Fruit fly (Drosophila melanogaster) whole organism, embryonic: ENCODE data around the gene SdicB.

Source experiments
- Abd-B ChIP-seq: fragments of 200-800 bp; sonication (Bioruptor generic); optimal IDR thresholded peaks from 2 replicates; lab custom pipeline; 2018; ENCODE audit warnings: missing biosample characterization, mild to moderate bottlenecking, missing genetic modification characterization, moderate library complexity
- Ada2b ChIP-seq: fragments of 200-800 bp; sonication (Bioruptor generic); IDR thresholded peaks from 2 replicates; pipeline ENCODE4 v1.3.6; 2022; ENCODE audit warnings: missing biosample characterization, missing genetic modification characterization
- Bgb ChIP-seq: fragments of 200-800 bp; sonication (Bioruptor generic); IDR thresholded peaks from 2 replicates; pipeline ENCODE4 v1.3.6; 2022; ENCODE audit warnings: missing biosample characterization, missing genetic modification characterization; ENCODE audit not compliant: partially characterized antibody
- CG12071 ChIP-seq: fragments of 200-800 bp; sonication (Bioruptor generic); optimal IDR thresholded peaks from 3 replicates; lab custom pipeline; 2018; ENCODE audit warnings: missing biosample characterization, mild to moderate bottlenecking, missing genetic modification characterization
- CG15514 ChIP-seq: fragments of 200-800 bp; sonication (Bioruptor generic); optimal IDR thresholded peaks from 3 replicates; lab custom pipeline; 2017; ENCODE audit warnings: missing biosample characterization, missing genetic modification characterization, mild to moderate bottlenecking, moderate library complexity, missing genetic modification reagents
- CG1603 ChIP-seq: fragments of 200-800 bp; sonication (Bioruptor generic); optimal IDR thresholded peaks from 2 replicates; lab custom pipeline; 2019; ENCODE audit warnings: missing biosample characterization, mild to moderate bottlenecking, missing genetic modification characterization, moderate library complexity
- CG17186 ChIP-seq: fragments of 200-800 bp; sonication (Bioruptor generic); optimal IDR thresholded peaks from 3 replicates; lab custom pipeline; 2017; ENCODE audit warnings: missing biosample characterization, missing genetic modification reagents, missing genetic modification characterization
- CG17385 ChIP-seq: fragments of 200-800 bp; sonication (Bioruptor generic); optimal IDR thresholded peaks from 3 replicates; lab custom pipeline; 2018; ENCODE audit warnings: missing biosample characterization, mild to moderate bottlenecking, missing genetic modification characterization
- CG2120 ChIP-seq: fragments of 200-800 bp; sonication (Bioruptor generic); optimal IDR thresholded peaks from 3 replicates; lab custom pipeline; 2016; ENCODE audit warnings: missing biosample characterization, missing genetic modification characterization
- CG32772 ChIP-seq: fragments of 200-800 bp; sonication (Bioruptor generic); IDR thresholded peaks from 2 replicates; pipeline ENCODE4 v1.3.6; 2022; ENCODE audit warnings: missing biosample characterization, missing genetic modification characterization
- CG3995 ChIP-seq: fragments of 200-800 bp; sonication (Bioruptor generic); optimal IDR thresholded peaks from 3 replicates; lab custom pipeline; 2016; ENCODE audit warnings: missing biosample characterization, missing genetic modification characterization
- CG4707 ChIP-seq: fragments of 200-800 bp; sonication (Bioruptor generic); optimal IDR thresholded peaks from 2 replicates; lab custom pipeline; 2018; ENCODE audit warnings: missing biosample characterization, mild to moderate bottlenecking, missing genetic modification characterization, moderate library complexity
- CG6254 ChIP-seq: fragments of 200-800 bp; sonication (Bioruptor generic); optimal IDR thresholded peaks from 3 replicates; lab custom pipeline; 2017; ENCODE audit warnings: mild to moderate bottlenecking, missing biosample characterization, missing genetic modification reagents, missing genetic modification characterization
- CG8290 ChIP-seq, 3 experiments: fragments of 200-800 bp; sonication (Bioruptor generic); optimal IDR thresholded peaks; 2 replicates each; lab custom pipeline; 2016 to 2019; ENCODE audit warnings: missing biosample characterization in 3 of 3, missing genetic modification characterization in 3 of 3, mild to moderate bottlenecking in 2 of 3, moderate library complexity in 1 of 3
- CG9932 ChIP-seq: fragments of 200-800 bp; sonication (Bioruptor generic); IDR thresholded peaks from 2 replicates; pipeline ENCODE4 v1.3.6; 2022; ENCODE audit warnings: missing biosample characterization, missing genetic modification characterization
- CoRest ChIP-seq: fragments of 200-800 bp; sonication (Bioruptor generic); optimal IDR thresholded peaks from 3 replicates; lab custom pipeline; 2018; ENCODE audit warnings: missing biosample characterization, mild to moderate bottlenecking, missing genetic modification characterization, moderate library complexity
- Doc3 ChIP-seq: fragments of 200-800 bp; sonication (Bioruptor generic); IDR thresholded peaks from 3 replicates; pipeline ENCODE4 v1.3.6; 2022; ENCODE audit warnings: missing biosample characterization, missing genetic modification characterization; ENCODE audit not compliant: partially characterized antibody
- Dref ChIP-seq: fragments of 200-800 bp; sonication (Bioruptor generic); IDR thresholded peaks from 2 replicates; pipeline ENCODE4 v1.3.6; 2022; ENCODE audit warnings: missing biosample characterization, missing genetic modification characterization
- Ets65A ChIP-seq: fragments of 200-800 bp; sonication (Bioruptor generic); peaks from one replicate; lab custom pipeline; 2016; ENCODE audit warnings: missing biosample characterization, missing genetic modification characterization
- Ets97D ChIP-seq: fragments of 200-800 bp; sonication (Bioruptor generic); optimal IDR thresholded peaks from 3 replicates; lab custom pipeline; 2016; ENCODE audit warnings: missing biosample characterization, missing genetic modification characterization
- HmgD ChIP-seq: fragments of 200-800 bp; sonication (Bioruptor generic); optimal IDR thresholded peaks from 3 replicates; lab custom pipeline; 2016; ENCODE audit warnings: missing biosample characterization, missing genetic modification characterization
- HmgZ ChIP-seq: fragments of 200-800 bp; sonication (Bioruptor generic); optimal IDR thresholded peaks from 2 replicates; lab custom pipeline; 2018; ENCODE audit warnings: missing biosample characterization, mild to moderate bottlenecking, missing genetic modification characterization
- Lhr ChIP-seq: fragments of 200-800 bp; sonication (Bioruptor generic); optimal IDR thresholded peaks from 3 replicates; lab custom pipeline; 2017; ENCODE audit warnings: mild to moderate bottlenecking, missing biosample characterization, missing genetic modification reagents, missing genetic modification characterization
- MBD-R2 ChIP-seq: fragments of 200-800 bp; sonication (Bioruptor generic); IDR thresholded peaks from 2 replicates; pipeline ENCODE4 v1.3.6; 2022; ENCODE audit warnings: missing biosample characterization, missing genetic modification characterization
- Myb ChIP-seq: fragments of 200-800 bp; sonication (Bioruptor generic); optimal IDR thresholded peaks from 2 replicates; lab custom pipeline; 2016; ENCODE audit warnings: missing biosample characterization, missing genetic modification characterization
- Opbp ChIP-seq: fragments of 200-800 bp; sonication (Bioruptor generic); IDR thresholded peaks from 3 replicates; pipeline ENCODE4 v1.3.6; 2022; ENCODE audit warnings: missing biosample characterization, missing genetic modification characterization; ENCODE audit not compliant: partially characterized antibody
- Sin3A ChIP-seq: fragments of >200 bp; optimal IDR thresholded peaks from 2 replicates; lab custom pipeline; 2018
- Sry-δ ChIP-seq: fragments of 200-800 bp; sonication (Bioruptor generic); optimal IDR thresholded peaks from 2 replicates; lab custom pipeline; 2016; ENCODE audit warnings: missing biosample characterization, missing genetic modification characterization
- TFAM ChIP-seq: fragments of 200-800 bp; sonication (Bioruptor generic); optimal IDR thresholded peaks from 2 replicates; lab custom pipeline; 2017; ENCODE audit warnings: missing biosample characterization, missing genetic modification characterization, inconsistent platforms
- YL-1 ChIP-seq: fragments of 200-800 bp; sonication (Bioruptor generic); optimal IDR thresholded peaks from 3 replicates; lab custom pipeline; 2017; ENCODE audit warnings: missing biosample characterization, mild to moderate bottlenecking, missing genetic modification characterization
- bbx ChIP-seq: fragments of 200-800 bp; sonication (Bioruptor generic); IDR thresholded peaks from 2 replicates; pipeline ENCODE4 v1.3.6; 2022; ENCODE audit warnings: missing biosample characterization, missing genetic modification characterization; ENCODE audit not compliant: partially characterized antibody
- cwo ChIP-seq: fragments of 200-800 bp; sonication (Bioruptor generic); optimal IDR thresholded peaks from 3 replicates; lab custom pipeline; 2017; ENCODE audit warnings: missing biosample characterization, missing genetic modification characterization, mild to moderate bottlenecking, moderate library complexity, missing genetic modification reagents
- da ChIP-seq: fragments of 200-800 bp; sonication (Bioruptor generic); optimal IDR thresholded peaks from 2 replicates; lab custom pipeline; 2016; ENCODE audit warnings: missing biosample characterization, missing genetic modification characterization
- dm ChIP-seq: fragments of 200-800 bp; sonication (Bioruptor generic); optimal IDR thresholded peaks from 3 replicates; lab custom pipeline; 2016; ENCODE audit warnings: missing biosample characterization, missing genetic modification characterization
- gfzf ChIP-seq: fragments of 200-800 bp; sonication (Bioruptor generic); optimal IDR thresholded peaks from 2 replicates; lab custom pipeline; 2016; ENCODE audit warnings: missing biosample characterization, mild to moderate bottlenecking, missing genetic modification characterization, moderate library complexity
- hbn ChIP-seq: fragments of 200-800 bp; sonication (Bioruptor generic); IDR thresholded peaks from 2 replicates; pipeline ENCODE4 v1.3.6; 2022; ENCODE audit warnings: missing biosample characterization, missing genetic modification characterization; ENCODE audit not compliant: partially characterized antibody
- inv ChIP-seq: fragments of 200-800 bp; sonication (Bioruptor generic); IDR thresholded peaks from 2 replicates; pipeline ENCODE4 v1.3.6; 2022; ENCODE audit warnings: missing biosample characterization, missing genetic modification characterization; ENCODE audit not compliant: partially characterized antibody
- jumu ChIP-seq: fragments of 200-800 bp; sonication (Bioruptor generic); optimal IDR thresholded peaks from 3 replicates; lab custom pipeline; 2016; ENCODE audit warnings: missing biosample characterization, missing genetic modification characterization
- lov ChIP-seq, 2 experiments: fragments of 200-800 bp in 1 of 2; fragments of >200 bp in 1 of 2; sonication (Bioruptor generic) in 1 of 2; IDR thresholded peaks in 1 of 2; optimal IDR thresholded peaks in 1 of 2; 2 replicates in 1 of 2; 3 replicates in 1 of 2; pipeline versions ENCODE4 v1.3.6 to Lab custom; 2017 to 2022; ENCODE audit warnings: missing biosample characterization in 1 of 2, missing genetic modification characterization in 1 of 2
- pfk ChIP-seq: fragments of 200-800 bp; sonication (Bioruptor generic); optimal IDR thresholded peaks from 2 replicates; lab custom pipeline; 2018; ENCODE audit warnings: missing biosample characterization, mild to moderate bottlenecking, missing genetic modification characterization, moderate library complexity
- phol ChIP-seq: fragments of 200-800 bp; sonication (Bioruptor generic); optimal IDR thresholded peaks from 3 replicates; lab custom pipeline; 2018; ENCODE audit warnings: missing biosample characterization, mild to moderate bottlenecking, missing genetic modification characterization, moderate library complexity
- pros ChIP-seq: fragments of 200-800 bp; sonication (Bioruptor generic); optimal IDR thresholded peaks from 3 replicates; lab custom pipeline; 2019; ENCODE audit warnings: missing biosample characterization, mild to moderate bottlenecking, missing genetic modification characterization, moderate library complexity
- sna ChIP-seq: fragments of 200-800 bp; sonication (Bioruptor generic); IDR thresholded peaks from 2 replicates; pipeline ENCODE4 v1.3.6; 2022; ENCODE audit warnings: missing biosample characterization, missing genetic modification characterization; ENCODE audit not compliant: partially characterized antibody
- sqz ChIP-seq: fragments of 200-800 bp; sonication (Bioruptor generic); optimal IDR thresholded peaks from 3 replicates; lab custom pipeline; 2018; ENCODE audit warnings: missing biosample characterization, mild to moderate bottlenecking, missing genetic modification characterization
- trem ChIP-seq: fragments of 200-800 bp; optimal IDR thresholded peaks from 3 replicates; lab custom pipeline; 2019; ENCODE audit warnings: missing biosample characterization, mild to moderate bottlenecking, missing genetic modification characterization, moderate library complexity
- tx ChIP-seq: fragments of 200-800 bp; sonication (Bioruptor generic); optimal IDR thresholded peaks from 2 replicates; lab custom pipeline; 2016; ENCODE audit warnings: missing biosample characterization, missing genetic modification characterization
- vnd ChIP-seq: fragments of 200-800 bp; sonication (Bioruptor generic); IDR thresholded peaks from 3 replicates; pipeline ENCODE4 v1.3.6; 2022; ENCODE audit warnings: missing biosample characterization, missing genetic modification characterization; ENCODE audit not compliant: partially characterized antibody
- zen ChIP-seq: fragments of 200-800 bp; sonication (Bioruptor generic); optimal IDR thresholded peaks from 3 replicates; lab custom pipeline; 2018; ENCODE audit warnings: missing biosample characterization, mild to moderate bottlenecking, missing genetic modification characterization, moderate library complexity

The SdicB gene

DNA sequence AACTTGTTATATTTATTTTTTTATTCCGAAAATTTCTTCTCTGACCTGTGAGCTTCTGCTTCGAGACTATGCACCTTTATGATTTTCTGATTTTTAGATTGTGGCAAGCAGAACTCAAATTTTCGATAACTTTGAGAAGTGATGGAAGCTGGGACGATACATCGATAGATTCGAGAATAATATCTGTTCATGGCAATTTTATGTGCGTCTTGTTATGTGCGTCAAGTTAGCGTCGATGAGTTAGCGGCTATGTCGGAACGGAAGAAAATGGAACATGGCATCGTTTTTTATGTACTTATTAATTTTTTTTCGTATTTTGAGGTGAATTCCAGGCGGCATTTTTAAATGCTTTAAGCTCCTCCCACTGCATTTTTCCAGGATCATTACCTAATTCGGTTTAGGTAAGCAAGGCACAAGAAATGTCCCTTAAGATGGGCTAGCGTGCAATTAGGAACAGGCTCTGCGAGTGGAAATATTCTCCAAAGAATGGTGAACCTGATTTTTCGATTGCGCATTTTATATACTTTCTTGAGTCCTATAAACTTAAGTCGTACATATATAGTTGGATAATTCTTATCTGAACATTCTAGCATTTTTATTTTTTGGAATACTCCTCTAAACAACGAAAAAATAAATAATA, 43.5 kb downstream of the SdicB start, which contains the start of gene Phf7 (continued):
- TF ChIP-seq CG32772 (no peak), Myb (GFP tag; lab: Kevin White, UChicago) (peak; percentile 45), Sin3A (lab: Kevin White, UChicago) (peak; percentile 65), cwo (GFP tag; lab: Kevin White, UChicago) (no peak), Ets97D (peak; percentile 77), Bgb (GFP tag; lab: Robert Waterston, UW) (peak; percentile 86), jumu (GFP tag; lab: Kevin White, UChicago) (peak; percentile 18), HmgZ (peak; percentile 1), YL-1 (GFP tag; lab: Kevin White, UChicago) (no peak), CG12071 (GFP tag; lab: Kevin White, UChicago) (no peak), inv (peak; percentile 78), vnd (GFP tag; lab: Robert Waterston, UW) (peak; percentile 77), CG9932 (peak; percentile 40; the same call in 1 of the 2 replicates), HmgD (peak; percentile 34), MBD-R2 (GFP tag; lab: Robert Waterston, UW) (peak; percentile 29; the same call in 1 of the 2 replicates), Doc3 (GFP tag; lab: Robert Waterston, UW) (peak; percentile 56), sqz (GFP tag; lab: Kevin White, UChicago) (peak; percentile 62), CG17385 (no peak), zen (tag; lab: Kevin White, UChicago) (no peak), Sry-δ (peak; percentile 94), CoRest (tag; lab: Kevin White, UChicago) (peak; percentile 23), Ada2b (GFP tag; lab: Robert Waterston, UW) (no peak), CG1603 (peak; percentile 100), tx (GFP tag; lab: Kevin White, UChicago) (no peak), CG3995 (GFP tag; lab: Kevin White, UChicago) (peak; percentile 12), CG6254 (GFP tag; lab: Kevin White, UChicago) (no peak), CG15514 (GFP tag; lab: Kevin White, UChicago) (peak; percentile 66), Dref (GFP tag; lab: Robert Waterston, UW) (peak; percentile 85), Ets65A (GFP tag; lab: Kevin White, UChicago) (peak; percentile 91), bbx (GFP tag; lab: Robert Waterston, UW) (peak; percentile 77), CG4707 (no peak), pfk (GFP tag; lab: Kevin White, UChicago) (peak; percentile 94), sna (GFP tag; lab: Robert Waterston, UW) (peak; percentile 58), lov (optimal IDR thresholded peaks at IDR 0.05; lab: Kevin White, UChicago) (no peak), lov (GFP tag; IDR thresholded peaks at IDR 0.05; lab: Robert Waterston, UW) (no peak), gfzf (GFP tag; lab: Kevin White, UChicago) (peak; percentile 36), phol (tag; lab: Kevin White, UChicago) (peak; percentile 42), TFAM (GFP tag; lab: Kevin White, UChicago) (no peak), CG2120 (GFP tag; lab: Kevin White, UChicago) (peak; percentile 8), Lhr (GFP tag; lab: Kevin White, UChicago) (peak; percentile 49), pros (GFP tag; lab: Kevin White, UChicago) (no peak), Opbp (GFP tag; lab: Robert Waterston, UW) (peak; percentile 82), hbn (GFP tag; lab: Robert Waterston, UW) (peak; percentile 58), Abd-B (GFP tag; lab: Kevin White, UChicago) (peak; percentile 85), da (GFP tag; lab: Kevin White, UChicago) (no peak), trem (peak; percentile 20), CG8290 (GFP tag; optimal IDR thresholded peaks at IDR 0.05; lab: Kevin White, UChicago) (peak; percentile 11), CG8290 (tag; optimal IDR thresholded peaks at IDR 0.05; lab: Kevin White, UChicago) (peak in 1 of 2 experiments; percentile 49), CG17186 (peak; percentile 48), dm (GFP tag; lab: Kevin White, UChicago) (peak; percentile 20)
